Fruit fly (Drosophila melanogaster): ENCODE measurements around the gene mira.

DNA sequence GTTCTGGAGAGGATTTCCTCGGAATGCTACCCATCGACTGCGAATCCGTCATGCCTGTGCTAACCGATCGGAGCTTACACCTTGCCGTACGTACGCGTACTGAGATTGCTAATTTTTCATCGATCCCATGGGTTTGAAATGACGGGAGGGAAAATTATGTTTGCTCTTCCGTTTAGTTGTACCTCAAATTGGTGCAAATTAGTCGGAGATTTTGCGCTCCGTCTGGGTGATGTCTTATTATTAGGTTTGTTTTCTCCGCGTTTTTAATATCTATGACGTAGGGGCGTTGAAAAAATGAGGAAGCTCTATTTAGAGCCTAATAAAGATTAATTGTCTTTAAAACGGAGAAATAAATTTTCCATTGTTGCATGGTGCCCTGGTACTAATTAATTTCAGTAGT, 6.4 kb downstream of the mira start, which contains the start of gene CG4459:
- TF ChIP-seq CG11294 (GFP tag; IDR thresholded peaks at IDR 0.05) (no peak), Sox102F (GFP tag; optimal IDR thresholded peaks at IDR 0.05) (no peak), salr (GFP tag; optimal IDR thresholded peaks at IDR 0.05) (no peak), CG8119 (GFP tag; IDR thresholded peaks at IDR 0.05) (no peak), OdsH (GFP tag; optimal IDR thresholded peaks at IDR 0.05) (no peak), Hr38 (GFP tag; optimal IDR thresholded peaks at IDR 0.05) (no peak), CG34406 (GFP tag; optimal IDR thresholded peaks at IDR 0.05) (no peak), acj6 (GFP tag; optimal IDR thresholded peaks at IDR 0.05) (no peak), CG16779 (tag; optimal IDR thresholded peaks at IDR 0.05) (no peak)
